Fruit fly (Drosophila melanogaster) whole organism, larva: ENCODE results near the gene zormin.

Experiments used
- noc ChIP-seq: fragments of 200-800 bp; sonication (Bioruptor generic); optimal IDR thresholded peaks from 3 replicates; lab custom pipeline; 2019; ENCODE audit warnings: missing biosample characterization, mild to moderate bottlenecking, missing genetic modification characterization, moderate library complexity

zormin gene

DNA sequence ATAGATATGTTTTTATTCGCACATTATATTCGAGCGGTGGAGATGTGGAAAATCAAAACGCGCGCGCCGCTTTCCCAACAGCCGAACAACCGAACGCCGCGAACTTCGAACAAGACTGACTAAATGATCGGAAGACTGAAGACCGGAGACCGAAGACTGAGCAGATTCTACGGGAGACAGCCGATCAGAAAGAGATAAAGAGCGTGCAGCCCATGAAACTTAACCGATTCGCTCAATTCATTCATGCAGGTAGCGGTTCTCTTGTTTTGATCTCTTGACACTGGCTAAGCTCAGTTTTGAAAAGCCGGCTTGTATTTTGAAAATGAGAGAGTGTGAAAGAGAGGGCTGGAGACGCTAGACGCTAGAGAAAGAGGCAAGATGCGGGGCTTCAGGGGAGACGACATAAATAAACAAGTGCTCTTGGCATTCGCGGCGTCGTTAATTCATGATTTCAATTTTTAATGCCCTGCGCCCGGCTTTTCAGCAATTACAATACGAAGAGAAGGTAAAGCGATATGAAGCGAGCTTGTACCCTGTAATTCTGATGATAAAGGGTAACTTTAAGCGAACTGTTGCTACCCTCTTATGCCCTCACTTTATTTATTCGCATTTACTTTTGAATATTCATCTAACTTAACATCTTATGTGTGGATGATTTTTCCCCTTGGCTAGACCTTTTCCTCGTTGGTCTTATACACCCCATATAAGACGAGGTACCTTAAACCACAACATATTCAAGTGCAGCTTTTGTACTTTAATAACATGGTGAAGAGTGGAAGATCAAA is at the start of gene zormin:
zormin (minus strand) TSS at position 113 of the 785 bp plus-strand sequence.
- no peak for TF ChIP-seq noc (tag; lab: Kevin White, UChicago)

DNA sequence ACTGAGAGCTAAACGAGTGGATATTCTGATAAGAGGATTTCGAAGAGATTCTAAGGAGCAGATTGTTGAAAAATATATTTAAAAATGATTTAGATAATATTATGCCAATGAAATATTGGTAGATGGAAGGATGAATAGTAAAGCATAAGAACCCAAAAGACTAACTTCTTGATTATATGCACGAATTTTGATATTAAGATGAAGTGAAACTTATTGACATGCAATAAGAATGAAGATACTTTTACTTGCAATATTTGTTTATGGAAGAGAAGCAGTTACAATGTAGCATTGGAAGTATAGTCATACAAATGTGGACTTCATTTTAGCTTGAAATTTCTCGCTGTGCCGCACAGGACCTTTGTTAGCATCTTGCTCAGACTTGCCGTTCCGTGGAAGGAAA is 45.2 kb upstream of the zormin start, which contains the start of gene CG8960:
CG8960 (plus strand) TSS at position 301 of the 400 bp plus-strand sequence.
- TF ChIP-seq noc (tag; lab: Kevin White, UChicago) = no peak

DNA sequence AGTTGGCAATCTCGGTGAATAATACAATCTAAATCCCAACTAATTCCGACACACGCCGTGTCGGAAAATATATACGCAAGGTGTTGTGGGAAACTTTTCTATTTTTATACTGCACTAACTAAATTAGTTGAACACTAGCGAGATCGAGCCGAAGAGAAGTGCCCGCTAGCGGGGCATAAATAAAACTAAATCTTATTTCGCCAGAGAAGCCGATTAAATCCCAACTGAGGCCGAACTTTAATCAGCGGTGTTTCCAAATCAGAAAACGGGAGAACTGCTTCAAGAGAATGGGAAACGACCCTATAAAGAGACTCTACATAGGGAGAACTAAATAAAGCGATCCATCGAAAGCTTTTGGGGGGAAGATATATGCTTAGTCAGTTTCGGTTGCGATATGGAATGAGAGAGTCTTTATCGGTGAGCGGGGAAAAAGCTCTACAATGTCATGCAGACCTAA is 40.5 kb upstream of the zormin start, which contains the start of gene CG5707:
CG5707 (minus strand) TSS at position 228 of the 457 bp plus-strand sequence.
- peak; percentile 60 for TF ChIP-seq noc (tag; lab: Kevin White, UChicago)

DNA sequence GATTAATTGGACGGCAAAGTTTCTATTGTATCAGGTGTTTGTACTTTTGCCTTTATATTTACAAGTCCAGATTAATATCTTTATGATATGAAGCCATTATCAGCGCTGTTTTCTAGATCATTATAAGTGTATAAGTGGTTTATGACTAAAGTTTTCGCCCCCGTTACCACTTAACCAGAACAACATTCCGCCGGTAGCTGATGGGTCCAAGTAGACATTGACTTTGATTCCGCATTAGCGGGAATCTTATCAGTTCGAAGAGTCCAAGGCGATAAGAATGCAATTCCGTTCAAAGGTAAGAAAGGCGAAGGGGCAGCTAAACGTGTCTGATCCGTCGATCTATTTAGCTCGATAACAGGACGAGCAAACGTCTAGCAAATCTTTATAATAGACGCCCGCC is 40.0 kb upstream of the zormin start:
- no peak for TF ChIP-seq noc (tag; lab: Kevin White, UChicago)

DNA sequence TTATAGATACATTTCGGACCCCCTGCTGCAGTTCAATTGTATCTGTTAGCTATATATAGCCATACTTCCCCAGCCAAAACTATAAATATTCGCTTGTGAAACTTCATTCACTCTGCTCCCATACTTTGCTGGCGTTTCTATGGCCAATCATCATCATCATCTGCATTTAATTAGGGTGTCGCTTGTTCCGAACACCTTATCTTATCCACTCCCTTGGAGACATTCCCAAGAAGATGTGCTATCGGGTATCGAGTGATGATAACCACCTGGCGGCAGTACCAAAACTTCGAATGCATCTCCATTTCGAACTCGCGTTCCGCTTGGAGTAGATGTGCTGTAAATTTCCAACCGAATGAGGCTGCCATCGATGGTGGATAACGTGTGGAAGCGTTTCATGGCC is 34.1 kb upstream of the zormin start, which contains the start of gene CG13810:
CG13810 (plus strand) TSS at position 301 of the 400 bp plus-strand sequence.
- TF ChIP-seq noc (tag; lab: Kevin White, UChicago) = no peak

DNA sequence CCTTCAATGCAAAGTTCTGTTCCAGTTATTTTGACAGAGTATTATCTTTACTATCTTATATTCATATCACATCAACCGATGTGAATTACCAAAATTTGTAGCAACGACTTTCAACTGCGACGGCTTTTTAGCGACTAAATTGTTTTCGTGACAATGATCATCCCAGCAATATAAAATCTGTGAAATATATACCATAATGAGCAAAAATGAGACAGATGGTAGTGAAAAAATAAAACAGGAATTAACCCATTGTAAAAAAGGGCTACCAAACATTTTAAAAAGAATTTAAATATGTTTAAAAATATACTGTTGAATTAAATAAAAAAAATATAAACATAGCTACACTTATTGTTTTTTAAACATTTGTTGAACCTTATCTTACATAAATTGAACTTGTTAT is 22.7 kb upstream of the zormin start, which contains the start of gene CG15820:
CG15820 (minus strand) TSS at position 101 of the 400 bp plus-strand sequence.
- no peak for TF ChIP-seq noc (tag; lab: Kevin White, UChicago)

DNA sequence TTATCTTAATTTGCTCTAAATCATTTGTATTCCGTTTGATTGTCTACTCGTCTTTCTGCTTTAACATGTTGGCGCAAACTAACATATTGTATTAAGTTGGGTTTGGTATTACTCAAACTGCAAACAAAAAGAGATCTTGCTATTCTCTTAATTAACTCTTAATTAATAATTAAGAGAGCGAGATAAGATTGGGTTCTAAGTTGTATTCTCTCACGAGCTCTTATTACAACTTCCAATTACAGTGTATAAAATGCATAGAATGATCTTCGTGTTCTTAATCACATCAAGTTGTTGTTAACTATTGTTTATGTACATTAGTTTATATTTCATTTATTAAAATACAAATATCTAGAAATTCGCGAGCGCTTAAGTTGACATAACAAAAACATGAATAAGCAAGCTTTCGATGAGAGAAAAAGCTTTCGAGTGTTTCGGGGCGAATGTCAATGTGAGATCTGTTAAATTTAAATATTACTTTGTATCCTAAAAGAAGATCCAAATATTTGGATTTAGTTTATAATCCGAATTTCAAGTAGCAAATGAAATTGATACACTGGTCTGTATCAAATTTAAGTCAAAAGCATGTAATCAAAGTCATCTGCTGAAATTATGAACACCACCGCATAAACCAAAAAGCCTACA is 19.5 kb upstream of the zormin start, which contains the start of gene CG5704:
CG5704 (minus strand) TSS at position 87 of the 642 bp plus-strand sequence.
- TF ChIP-seq noc (tag; lab: Kevin White, UChicago) = no peak

DNA sequence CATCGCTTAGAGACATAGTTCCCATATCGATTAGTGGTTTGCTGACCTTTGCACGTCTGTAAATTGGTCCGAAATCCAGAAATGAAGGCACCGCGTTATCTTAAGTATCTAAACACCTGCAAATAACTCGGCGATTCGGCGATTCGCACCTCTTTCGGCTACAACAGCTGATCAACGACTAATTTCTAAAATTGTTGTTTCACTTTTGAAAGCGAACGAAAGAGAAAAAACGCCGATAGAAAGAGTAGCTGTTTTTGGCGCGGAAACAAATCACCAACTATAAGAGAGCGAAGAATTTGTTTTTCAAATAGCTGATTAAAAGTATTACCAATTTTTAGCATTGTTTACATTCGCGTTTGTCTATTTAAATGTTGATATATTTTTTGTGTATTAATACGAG is 17.5 kb upstream of the zormin start, which contains the start of gene CG15879:
CG15879 (minus strand) TSS at position 155 of the 400 bp plus-strand sequence.
- TF ChIP-seq noc (tag; lab: Kevin White, UChicago) = no peak

DNA sequence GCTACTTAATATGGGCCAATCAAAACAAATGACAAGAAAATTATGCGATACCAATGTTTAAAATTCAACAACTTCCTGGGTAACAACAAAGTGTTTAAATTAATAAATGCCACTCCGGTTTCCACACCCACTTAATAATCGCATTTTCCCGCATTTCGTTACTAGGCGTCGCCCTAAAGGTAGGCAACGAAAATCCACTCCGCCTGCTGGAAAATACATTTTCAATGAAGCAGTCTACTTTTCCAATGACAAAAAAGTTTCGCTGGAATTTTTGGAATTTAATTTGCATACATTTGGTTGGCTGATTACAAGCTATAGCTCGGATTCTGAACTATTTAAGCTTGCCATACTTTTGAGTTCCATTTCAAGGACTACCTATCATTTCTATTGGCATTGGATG is 15.3 kb upstream of the zormin start:
- no peak for TF ChIP-seq noc (tag; lab: Kevin White, UChicago)

DNA sequence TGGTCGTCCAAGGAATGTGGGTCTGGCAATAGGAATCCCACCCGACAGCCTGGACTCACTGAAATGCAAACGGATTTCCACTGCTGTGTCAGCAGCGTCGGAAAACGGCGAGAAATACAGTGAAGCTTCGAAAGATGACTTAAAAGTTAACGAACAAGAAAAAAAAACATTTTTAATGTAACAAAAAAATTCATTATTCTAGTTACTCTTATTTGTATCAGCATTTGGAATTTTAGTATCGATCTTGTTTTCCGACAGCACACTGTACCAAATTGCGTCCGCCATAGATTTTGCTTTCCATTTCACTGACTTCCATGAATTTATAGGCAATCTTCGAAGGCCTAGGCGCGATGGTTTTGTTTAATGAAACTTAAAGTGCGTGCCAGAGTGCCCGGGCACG is 13.3 kb upstream of the zormin start:
- TF ChIP-seq noc (tag; lab: Kevin White, UChicago) = no peak

DNA sequence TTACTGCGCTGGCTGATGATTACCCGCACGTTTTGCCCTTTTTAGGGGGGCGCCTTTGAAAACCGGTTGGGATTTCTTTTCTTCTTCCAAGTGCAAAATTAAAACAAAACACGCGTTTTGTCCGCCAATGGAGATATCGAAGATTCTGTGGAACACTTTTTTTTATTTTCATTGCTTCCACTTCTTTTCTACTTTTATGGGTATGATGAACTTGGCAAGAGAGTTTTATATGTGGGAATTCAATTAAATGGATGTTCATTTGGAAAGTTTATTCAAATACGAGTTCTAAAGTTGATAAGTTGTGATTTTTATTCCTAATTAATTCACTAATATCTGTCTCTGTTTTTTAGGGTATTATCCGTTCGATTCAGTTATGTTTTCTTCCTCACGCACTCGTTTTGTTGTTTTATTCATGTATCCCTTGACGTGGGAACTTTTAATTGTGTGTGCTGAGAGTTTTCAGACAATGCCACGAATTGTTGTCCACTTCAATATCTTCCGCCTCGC is 12.6 kb upstream of the zormin start:
- no peak for TF ChIP-seq noc (tag; lab: Kevin White, UChicago)

DNA sequence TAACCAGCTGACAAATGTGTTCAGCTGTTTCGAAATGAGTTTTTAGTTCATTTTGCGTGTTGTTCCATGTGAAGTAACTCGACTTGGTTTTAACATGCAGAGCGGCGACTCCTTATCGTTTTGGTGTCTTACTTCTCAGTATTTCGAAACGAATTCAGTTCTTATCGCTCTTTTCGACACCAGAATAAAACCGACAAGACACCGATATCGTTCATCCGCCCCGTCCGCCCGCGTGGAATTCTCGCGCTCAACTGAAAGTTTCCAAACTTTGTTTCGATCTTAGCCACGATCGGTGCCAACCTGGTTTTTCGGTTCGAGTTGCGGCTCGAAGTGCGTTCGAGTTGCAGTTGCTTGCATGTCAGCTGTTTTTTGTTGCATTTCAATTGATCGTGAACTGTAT is 12.1 kb upstream of the zormin start, which contains the start of gene CG15822:
CG15822 (minus strand) TSS at position 256 of the 400 bp plus-strand sequence.
- TF ChIP-seq noc (tag; lab: Kevin White, UChicago) = no peak

DNA sequence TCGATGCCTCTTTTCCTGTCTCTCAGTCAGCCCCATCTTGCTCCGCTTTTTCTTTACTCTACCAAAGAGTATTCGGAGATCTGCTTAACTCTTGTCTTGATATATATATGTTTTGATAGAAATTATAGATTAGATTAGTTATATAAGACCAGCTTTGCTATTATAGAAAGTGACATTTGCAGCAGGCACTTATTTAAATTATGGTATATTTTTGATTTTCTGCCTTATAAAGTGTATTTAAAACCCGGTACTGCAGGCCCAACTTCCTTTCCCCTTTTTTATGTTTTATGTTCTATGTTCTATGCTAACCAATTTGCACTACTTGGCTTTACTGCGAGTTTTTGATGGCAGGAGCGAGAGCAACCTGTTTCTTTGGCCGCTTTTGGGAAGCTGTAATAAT is 11.1 kb upstream of the zormin start:
- TF ChIP-seq noc (tag; lab: Kevin White, UChicago) = no peak

DNA sequence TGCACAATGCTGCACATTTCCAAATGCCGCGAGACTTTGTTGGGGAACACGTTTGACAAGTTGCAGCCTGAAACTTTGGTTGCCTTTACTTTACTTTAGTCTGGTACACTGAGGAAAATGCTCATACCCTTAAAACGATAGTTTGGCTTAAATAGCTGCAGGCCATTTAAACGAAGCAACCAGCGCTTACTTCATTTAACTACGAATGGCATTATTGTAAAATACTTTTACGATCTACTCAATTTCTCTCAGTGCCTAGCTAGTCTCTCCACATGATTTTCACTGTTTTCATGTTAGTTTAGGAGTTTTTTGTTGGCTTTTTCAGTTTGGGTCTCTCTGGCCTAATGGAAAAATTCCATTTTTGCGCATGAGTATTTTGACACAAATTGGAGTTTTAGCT is 10.5 kb upstream of the zormin start:
- no peak for TF ChIP-seq noc (tag; lab: Kevin White, UChicago)

DNA sequence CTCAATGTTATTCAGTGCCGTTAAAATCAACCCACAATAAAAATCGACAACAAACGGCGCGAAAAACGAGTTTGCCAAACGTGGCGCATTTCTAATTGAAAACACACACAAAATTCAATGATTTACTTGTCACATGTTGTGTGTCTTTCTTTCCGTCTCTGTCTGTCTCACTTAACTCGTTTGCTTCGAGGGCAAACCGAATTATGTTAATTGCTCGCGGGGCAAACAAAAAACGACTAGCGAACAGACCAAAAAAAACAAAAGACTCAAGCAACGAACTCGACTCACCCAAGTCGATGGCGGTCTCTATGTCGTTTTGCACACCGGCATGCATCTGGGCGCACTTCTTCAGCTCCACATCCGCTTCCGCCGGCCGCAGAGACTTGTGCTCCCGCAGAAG is 8.3 kb upstream of the zormin start:
- no peak for TF ChIP-seq noc (tag; lab: Kevin White, UChicago)
